Worm (Caenorhabditis elegans): ENCODE data around the gene nspe-2.

DNA sequence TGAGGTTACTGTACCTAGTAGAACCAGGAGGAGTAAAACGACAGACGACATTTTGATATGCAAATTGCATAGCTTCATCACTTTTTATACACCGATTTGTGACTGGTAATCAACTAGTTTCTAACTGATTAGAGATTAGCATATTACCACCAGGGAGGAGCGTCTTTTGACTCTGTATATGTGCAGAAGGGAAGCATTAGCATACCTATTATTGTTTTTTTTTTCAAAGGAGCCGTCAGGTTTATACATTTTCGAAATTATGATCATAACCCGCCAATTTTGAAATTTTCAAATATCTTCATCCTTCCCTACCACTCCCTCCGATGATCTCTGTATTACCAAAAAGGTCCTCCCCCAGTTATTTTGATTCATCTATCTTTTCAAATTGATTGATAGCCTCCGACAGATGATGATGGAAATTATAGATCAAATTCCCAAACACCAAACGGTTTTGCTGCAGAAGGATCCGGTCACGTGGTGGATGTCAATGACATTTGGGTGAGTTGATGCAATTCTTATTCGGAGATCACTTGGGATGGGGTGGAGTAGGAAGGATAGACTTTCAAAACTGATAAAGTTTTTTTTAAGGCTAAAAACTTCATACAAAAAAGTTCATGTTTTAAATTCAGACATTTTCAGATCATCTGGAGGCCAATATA is 2.8 kb upstream of the nspe-2 start, which contains the start of gene nspe-8:
- TF ChIP-seq unc-39 (tag; optimal IDR thresholded peaks at IDR 0.05) = no peak
- TF ChIP-seq ztf-11 (tag; optimal IDR thresholded peaks at IDR 0.05) = no peak
- no peak for TF ChIP-seq mep-1 (tag; optimal IDR thresholded peaks at IDR 0.05)
- TF ChIP-seq lin-13 (tag; optimal IDR thresholded peaks at IDR 0.05) = no peak
- TF ChIP-seq sptf-1 (tag; optimal IDR thresholded peaks at IDR 0.05) = no peak
